Fruit fly (Drosophila melanogaster): Measurements from ENCODE around the gene CG33267.

The CG33267 gene

DNA sequence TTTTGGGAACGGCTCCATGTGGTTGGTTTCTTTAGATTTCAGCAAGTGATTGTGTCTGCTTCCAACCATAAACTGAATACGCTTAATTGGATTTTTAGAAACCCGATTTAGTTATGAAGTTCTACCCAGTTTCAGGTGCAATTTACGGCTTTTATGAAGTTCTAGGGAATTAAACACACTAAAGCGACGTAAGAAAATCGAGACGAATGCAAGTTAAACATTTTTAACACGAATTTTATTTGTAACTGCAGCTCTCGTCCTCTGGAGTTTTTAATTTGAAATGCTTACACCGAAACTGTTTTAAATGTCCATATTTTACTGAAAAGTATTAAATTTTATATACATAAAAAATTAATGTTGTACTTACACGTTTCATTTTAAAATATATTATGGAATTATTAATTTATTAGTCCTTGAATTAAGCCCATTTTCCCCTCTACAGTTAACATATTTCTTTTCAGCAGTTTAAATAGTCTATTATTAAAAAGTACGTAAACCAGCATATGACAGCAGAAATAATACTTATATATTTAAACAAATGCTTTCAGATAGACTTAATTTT, at the start of gene CG33267, which contains the start of gene CG46412:
Gene CG33267, plus strand, starts transcription at position 512 of the 562 bp plus-strand sequence.
Gene CG46412, minus strand, starts transcription at position 101 of the 562 bp plus-strand sequence.
- TF ChIP-seq gl (tag; optimal IDR thresholded peaks at IDR 0.05) (no peak), CG13204 (GFP tag; optimal IDR thresholded peaks at IDR 0.05) (no peak), CG15710 (tag; optimal IDR thresholded peaks at IDR 0.05) (no peak), rn (GFP tag; IDR thresholded peaks at IDR 0.05) (no peak), CG17806 (tag; optimal IDR thresholded peaks at IDR 0.05) (no peak), Snoo (tag; optimal IDR thresholded peaks at IDR 0.05) (no peak), Pif1B (GFP tag; optimal IDR thresholded peaks at IDR 0.05) (no peak), fd96Ca (GFP tag; IDR thresholded peaks at IDR 0.05) (no peak), CG32121 (GFP tag; IDR thresholded peaks at IDR 0.05) (no peak)

DNA sequence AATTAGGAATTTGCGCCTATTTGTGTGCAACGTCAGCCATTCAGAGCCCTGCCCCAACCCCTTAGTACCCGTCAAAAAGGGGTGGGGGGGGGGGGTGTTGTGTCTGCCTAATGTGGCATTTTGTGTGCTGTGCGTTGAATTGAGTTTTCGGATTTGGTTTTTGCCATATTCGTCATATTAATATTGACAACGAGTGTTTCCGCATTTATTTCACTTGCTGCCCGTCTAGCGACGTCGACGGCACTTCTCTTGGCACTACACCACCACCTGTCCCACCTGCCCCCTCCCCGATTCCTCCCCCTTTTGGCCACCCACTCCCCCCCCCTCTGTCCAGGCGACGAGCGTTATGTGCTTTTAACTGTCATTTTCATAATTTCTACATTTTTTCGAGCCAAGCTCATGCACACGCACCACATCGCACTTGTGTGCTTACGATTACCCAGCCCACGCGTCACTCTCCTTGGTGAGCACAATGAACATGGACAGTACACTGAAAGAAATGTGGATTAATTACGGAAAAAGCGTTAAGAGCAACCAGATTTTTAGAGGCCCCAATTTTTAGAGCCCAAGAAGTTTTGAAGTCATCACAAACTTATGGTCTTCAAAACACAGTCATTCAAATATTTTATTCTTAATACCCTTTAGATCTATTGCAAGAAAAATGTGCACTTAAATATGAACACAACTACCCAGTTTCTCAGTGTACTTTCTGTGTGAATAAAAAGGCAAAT, 48.8 kb upstream of the CG33267 start:
- no peak for TF ChIP-seq CG13204 (GFP tag; optimal IDR thresholded peaks at IDR 0.05)
- no peak for TF ChIP-seq CG8159 (tag; optimal IDR thresholded peaks at IDR 0.05)
- no peak for TF ChIP-seq Ets98B (GFP tag; IDR thresholded peaks at IDR 0.05)
- TF ChIP-seq Pif1B (GFP tag; optimal IDR thresholded peaks at IDR 0.05), result no peak
- no peak for TF ChIP-seq CG14655 (GFP tag; optimal IDR thresholded peaks at IDR 0.05)
- no peak for TF ChIP-seq CG32121 (GFP tag; IDR thresholded peaks at IDR 0.05)
- TF ChIP-seq rn (GFP tag; IDR thresholded peaks at IDR 0.05), result no peak
- TF ChIP-seq Pif1A (GFP tag; optimal IDR thresholded peaks at IDR 0.05), result no peak
- TF ChIP-seq fd96Ca (GFP tag; IDR thresholded peaks at IDR 0.05), result no peak
- no peak for TF ChIP-seq CG17806 (tag; optimal IDR thresholded peaks at IDR 0.05)
- no peak for TF ChIP-seq D1 (tag; optimal IDR thresholded peaks at IDR 0.05)
- no peak for TF ChIP-seq Snoo (tag; optimal IDR thresholded peaks at IDR 0.05)

DNA sequence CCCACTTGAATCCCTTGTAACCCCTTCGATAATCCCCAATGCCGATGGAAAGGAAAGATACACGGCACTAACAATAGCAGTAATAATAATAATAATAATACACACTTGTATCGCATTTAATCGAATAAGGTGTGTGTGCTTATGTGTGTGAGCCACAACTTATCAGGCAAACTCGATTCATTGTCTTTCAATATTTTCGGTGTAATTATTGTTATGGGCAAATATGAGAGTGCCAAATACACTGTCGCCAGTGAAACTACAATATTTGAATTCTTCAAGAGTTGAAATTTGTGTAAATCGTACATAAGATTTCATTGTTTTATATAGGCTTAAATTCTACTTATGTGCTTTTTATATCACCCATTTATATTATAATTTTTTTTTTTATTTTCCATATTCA, 48.1 kb upstream of the CG33267 start:
- no peak for TF ChIP-seq CG17806 (tag; optimal IDR thresholded peaks at IDR 0.05)
- TF ChIP-seq rn (GFP tag; IDR thresholded peaks at IDR 0.05), result no peak
- no peak for TF ChIP-seq CG9948 (tag; optimal IDR thresholded peaks at IDR 0.05)
- TF ChIP-seq Pif1B (GFP tag; optimal IDR thresholded peaks at IDR 0.05), result no peak
- TF ChIP-seq fd96Ca (GFP tag; IDR thresholded peaks at IDR 0.05), result no peak
- TF ChIP-seq D1 (tag; optimal IDR thresholded peaks at IDR 0.05), result no peak
- no peak for TF ChIP-seq CG13204 (GFP tag; optimal IDR thresholded peaks at IDR 0.05)
- TF ChIP-seq gl (tag; optimal IDR thresholded peaks at IDR 0.05), result no peak
- TF ChIP-seq CG8159 (tag; optimal IDR thresholded peaks at IDR 0.05), result no peak
- TF ChIP-seq CG34367 (tag; optimal IDR thresholded peaks at IDR 0.05), result no peak
- TF ChIP-seq CG14655 (GFP tag; optimal IDR thresholded peaks at IDR 0.05), result no peak

DNA sequence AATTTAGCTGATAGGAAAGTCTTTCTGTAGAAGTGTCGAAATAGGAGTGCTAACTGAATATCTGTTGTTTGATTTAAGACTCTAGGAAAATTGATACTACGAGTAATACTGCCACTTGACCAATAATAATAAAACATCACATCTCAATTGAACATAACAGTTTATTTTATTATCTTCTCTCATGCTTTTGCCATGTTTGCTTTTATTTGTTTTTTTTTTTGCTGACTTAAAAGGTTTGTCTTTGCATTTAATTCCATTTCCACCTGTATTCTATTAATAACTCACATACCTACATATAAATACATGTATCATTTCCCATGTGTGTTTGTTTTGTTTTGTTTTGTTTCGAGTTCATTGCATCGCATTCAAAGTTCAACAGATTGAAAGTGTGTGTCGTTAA, 41.7 kb upstream of the CG33267 start, which contains the start of the genes CG11714 and Fuca:
Gene CG11714, minus strand, starts transcription at position 101 of the 400 bp plus-strand sequence.
Gene Fuca, minus strand, starts transcription at position 101 of the 400 bp plus-strand sequence.
- no peak for TF ChIP-seq Pif1A (GFP tag; optimal IDR thresholded peaks at IDR 0.05)
- no peak for TF ChIP-seq CG14655 (GFP tag; optimal IDR thresholded peaks at IDR 0.05)
- no peak for TF ChIP-seq EcR (GFP tag; optimal IDR thresholded peaks at IDR 0.05)
- TF ChIP-seq Pif1B (GFP tag; optimal IDR thresholded peaks at IDR 0.05), result no peak
- no peak for TF ChIP-seq CG15710 (tag; optimal IDR thresholded peaks at IDR 0.05)
- no peak for TF ChIP-seq CG9948 (tag; optimal IDR thresholded peaks at IDR 0.05)
- TF ChIP-seq CG13204 (GFP tag; optimal IDR thresholded peaks at IDR 0.05), result no peak
- no peak for TF ChIP-seq CG12605 (GFP tag; IDR thresholded peaks at IDR 0.05)
- TF ChIP-seq fd96Ca (GFP tag; IDR thresholded peaks at IDR 0.05), result no peak
- TF ChIP-seq CG8159 (tag; optimal IDR thresholded peaks at IDR 0.05), result no peak
- no peak for TF ChIP-seq CG8301 (tag; optimal IDR thresholded peaks at IDR 0.05)
- no peak for TF ChIP-seq rn (GFP tag; IDR thresholded peaks at IDR 0.05)
- no peak for TF ChIP-seq D1 (tag; optimal IDR thresholded peaks at IDR 0.05)
- no peak for TF ChIP-seq gl (tag; optimal IDR thresholded peaks at IDR 0.05)
- TF ChIP-seq CG32121 (GFP tag; IDR thresholded peaks at IDR 0.05), result no peak
- no peak for TF ChIP-seq CG10348 (GFP tag; IDR thresholded peaks at IDR 0.05)
- TF ChIP-seq CG34367 (tag; optimal IDR thresholded peaks at IDR 0.05), result no peak
- no peak for TF ChIP-seq CG4496 (GFP tag; IDR thresholded peaks at IDR 0.05)
- TF ChIP-seq Snoo (tag; optimal IDR thresholded peaks at IDR 0.05), result no peak

DNA sequence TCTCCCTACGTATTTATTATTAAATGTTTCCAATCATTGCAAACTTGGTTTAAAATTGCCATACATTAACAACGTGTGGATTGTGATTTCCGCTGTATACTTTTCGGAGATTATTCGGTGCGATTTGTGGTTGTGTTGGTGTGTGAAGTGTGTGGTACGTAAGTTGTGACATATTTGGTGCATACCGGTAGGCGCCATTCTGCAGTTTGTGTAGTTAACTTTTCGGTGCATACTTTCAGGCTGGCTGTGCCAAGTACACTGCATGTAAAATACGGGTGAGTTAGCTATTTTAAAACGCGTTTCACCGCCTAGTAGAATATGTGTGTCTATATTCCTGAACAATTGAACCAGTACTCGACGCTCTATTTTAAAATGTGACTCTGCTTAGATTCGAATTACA, 41.0 kb upstream of the CG33267 start:
- TF ChIP-seq CG32121 (GFP tag; IDR thresholded peaks at IDR 0.05) (no peak), fd96Ca (GFP tag; IDR thresholded peaks at IDR 0.05) (no peak), Pif1A (GFP tag; optimal IDR thresholded peaks at IDR 0.05) (no peak), rn (GFP tag; IDR thresholded peaks at IDR 0.05) (no peak), CG9948 (tag; optimal IDR thresholded peaks at IDR 0.05) (no peak), CG15710 (tag; optimal IDR thresholded peaks at IDR 0.05) (no peak), CG12605 (GFP tag; IDR thresholded peaks at IDR 0.05) (no peak), CG34367 (tag; optimal IDR thresholded peaks at IDR 0.05) (no peak), CG8159 (tag; optimal IDR thresholded peaks at IDR 0.05) (no peak), gl (tag; optimal IDR thresholded peaks at IDR 0.05) (no peak), CG10348 (GFP tag; IDR thresholded peaks at IDR 0.05) (no peak), CG17806 (tag; optimal IDR thresholded peaks at IDR 0.05) (no peak), Snoo (tag; optimal IDR thresholded peaks at IDR 0.05) (no peak), CG4496 (GFP tag; IDR thresholded peaks at IDR 0.05) (no peak), CG13204 (GFP tag; optimal IDR thresholded peaks at IDR 0.05) (no peak), EcR (GFP tag; optimal IDR thresholded peaks at IDR 0.05) (no peak)

DNA sequence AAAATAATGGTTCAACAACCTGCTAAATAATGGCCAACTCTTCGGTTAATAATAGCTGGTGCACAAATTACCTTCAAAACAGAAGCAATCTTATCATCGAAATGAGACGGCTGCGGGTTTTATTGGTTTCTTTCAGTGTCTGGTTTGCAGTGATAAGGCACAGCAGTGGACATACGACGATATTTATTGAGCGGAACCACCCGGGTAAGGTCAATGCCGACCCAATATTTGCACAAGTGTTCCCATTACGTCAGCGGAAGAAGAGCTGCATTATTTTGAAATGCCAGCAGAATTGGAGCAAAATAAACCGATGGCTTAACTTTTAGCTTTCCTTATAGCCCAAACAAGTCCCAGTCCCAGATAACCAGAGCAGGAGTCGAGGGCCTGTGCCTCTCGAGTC, 38.5 kb upstream of the CG33267 start:
- TF ChIP-seq CG8159 (tag; optimal IDR thresholded peaks at IDR 0.05) (no peak), EcR (GFP tag; optimal IDR thresholded peaks at IDR 0.05) (peak; percentile 27)
